Worm (Caenorhabditis elegans) whole organism, late embryonic: Measurements from ENCODE around the gene ctg-2.

Experiments used
- F13H6.1 ChIP-seq: sonication (generic microtip); optimal IDR thresholded peaks from 2 replicates; lab custom pipeline; 2016; ENCODE audit warnings: missing genetic modification characterization, missing compliant biosample characterization
- ama-1 ChIP-seq: fragments of 150-350 bp; optimal IDR thresholded peaks from 2 replicates; lab custom pipeline; 2014
- ceh-19 ChIP-seq: fragments of 200-800 bp; sonication (Bioruptor generic); optimal IDR thresholded peaks from 2 replicates; lab custom pipeline; 2018; ENCODE audit warnings: mild to moderate bottlenecking, missing genetic modification characterization, missing compliant biosample characterization
- dve-1 ChIP-seq: sonication (generic microtip); optimal IDR thresholded peaks from 2 replicates; lab custom pipeline; 2017; ENCODE audit warnings: antibody characterized with exemption, mild to moderate bottlenecking, missing genetic modification characterization, missing compliant biosample characterization
- ets-4 ChIP-seq: sonication (generic microtip); optimal IDR thresholded peaks from 2 replicates; lab custom pipeline; 2016; ENCODE audit warnings: missing genetic modification characterization, missing compliant biosample characterization
- ref-2 ChIP-seq: sonication (generic microtip); optimal IDR thresholded peaks from 2 replicates; lab custom pipeline; 2016; ENCODE audit warnings: missing genetic modification characterization, missing compliant biosample characterization

DNA sequence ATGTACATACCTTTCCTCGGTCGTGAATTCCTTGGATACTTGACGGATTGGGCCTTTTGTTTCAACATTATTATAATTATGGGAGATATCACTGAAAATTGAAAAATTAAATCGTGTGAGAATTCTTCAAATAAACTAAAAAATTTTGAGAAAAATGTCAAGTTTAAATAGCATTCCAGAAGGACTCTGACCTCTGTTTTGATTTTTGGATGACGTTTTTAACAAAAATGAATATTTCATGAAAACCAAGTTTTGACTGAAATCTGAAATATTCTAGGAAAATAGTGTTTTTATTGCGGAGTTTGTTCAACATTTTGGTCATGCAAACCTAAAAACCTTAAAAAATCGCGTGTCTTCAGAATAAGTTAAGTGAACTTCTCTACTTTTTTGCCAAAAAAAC lies 41.3 kb downstream of the ctg-2 start, which contains the start of gene glb-27:
- TF ChIP-seq ref-2 = no peak
- TF ChIP-seq ets-4 (tag; lab: Kevin White, UChicago) = no peak
- TF ChIP-seq F13H6.1 = no peak
- TF ChIP-seq ama-1 (lab: Kevin White, UChicago) = no peak
- no peak for TF ChIP-seq dve-1 (tag; lab: Kevin White, UChicago)
- TF ChIP-seq ceh-19 (GFP tag; lab: Kevin White, UChicago) = no peak
